Worm (Caenorhabditis elegans): Measurements from ENCODE around the gene C25G6.1.

ce11 chrX:1265336-1265735, 5.4 kb upstream of the C25G6.1 start:
- TF ChIP-seq scrt-1 (GFP tag; IDR thresholded peaks at IDR 0.05) (no peak), hmbx-1 (tag; optimal IDR thresholded peaks at IDR 0.05) (no peak), tra-4 (tag; optimal IDR thresholded peaks at IDR 0.05) (no peak), pes-1 (GFP tag; IDR thresholded peaks at IDR 0.05) (no peak), aly-1 (tag; optimal IDR thresholded peaks at IDR 0.05) (no peak)

All from whole organism, early embryonic.